Worm (Caenorhabditis elegans): ENCODE data around the gene C04A11.2.
A peak's percentile ranks its signal among the peaks of the same experiment; 100 is the strongest.

Gene C04A11.2

ce11 chrX:13700642-13701233 lies 32.1 kb upstream of the C04A11.2 start (continued):
- TF ChIP-seq ceh-45 (GFP tag; IDR thresholded peaks at IDR 0.05) (0 out of 2 replicates have a peak, but pooled peaks have one; percentile 34), rnt-1 (tag; optimal IDR thresholded peaks at IDR 0.05) (peak; percentile 97), lin-11 (tag; optimal IDR thresholded peaks at IDR 0.05) (peak; percentile 26), hlh-15 (tag; optimal IDR thresholded peaks at IDR 0.05) (no peak), sox-2 (GFP tag; IDR thresholded peaks at IDR 0.05) (peak; percentile 71), ceh-30 (tag; optimal IDR thresholded peaks at IDR 0.05) (peak; percentile 91), pha-2 (tag; optimal IDR thresholded peaks at IDR 0.05) (no peak), lim-6 (tag; optimal IDR thresholded peaks at IDR 0.05) (no peak), ets-4 (tag; optimal IDR thresholded peaks at IDR 0.05) (peak; percentile 71), ceh-19 (GFP tag; optimal IDR thresholded peaks at IDR 0.05) (peak; percentile 68), C08G9.2 (tag; optimal IDR thresholded peaks at IDR 0.05) (peak; percentile 84), mec-3 (tag; optimal IDR thresholded peaks at IDR 0.05; ENCODE audit: borderline replicate concordance) (no peak), K09A11.1 (tag; optimal IDR thresholded peaks at IDR 0.05; ENCODE audit: insufficient read depth) (peak; percentile 75), unc-55 (GFP tag; optimal IDR thresholded peaks at IDR 0.05) (peak; percentile 91), nhr-232 (tag; optimal IDR thresholded peaks at IDR 0.05) (no peak), fkh-6 (tag; optimal IDR thresholded peaks at IDR 0.05) (peak; percentile 29), K02D7.2 (tag; optimal IDR thresholded peaks at IDR 0.05) (no peak), T23F11.4 (GFP tag; optimal IDR thresholded peaks at IDR 0.05) (peak; percentile 24), ama-1 (optimal IDR thresholded peaks at IDR 0.05) (no peak), tbx-2 (tag; optimal IDR thresholded peaks at IDR 0.05) (peak; percentile 97), hlh-6 (tag; optimal IDR thresholded peaks at IDR 0.05) (peak; percentile 75), dve-1 (tag; optimal IDR thresholded peaks at IDR 0.05) (peak; percentile 97), ceh-14 (tag; optimal IDR thresholded peaks at IDR 0.05) (peak; percentile 87), ceh-34 (tag; optimal IDR thresholded peaks at IDR 0.05) (peak; percentile 98), unc-42 (tag; optimal IDR thresholded peaks at IDR 0.05) (peak; percentile 98), ceh-9 (tag; optimal IDR thresholded peaks at IDR 0.05) (no peak), zip-5 (tag; optimal IDR thresholded peaks at IDR 0.05) (no peak), ahr-1 (tag; optimal IDR thresholded peaks at IDR 0.05) (peak; percentile 53), gmeb-2 (tag; optimal IDR thresholded peaks at IDR 0.05) (peak; percentile 40), dmd-4 (tag; optimal IDR thresholded peaks at IDR 0.05; ENCODE audit: borderline replicate concordance) (peak; percentile 11), pros-1 (tag; optimal IDR thresholded peaks at IDR 0.05) (peak; percentile 96), unc-86 (tag; optimal IDR thresholded peaks at IDR 0.05) (peak; percentile 81), pax-1 (tag; optimal IDR thresholded peaks at IDR 0.05) (peak; percentile 95), C38D4.7 (GFP tag; optimal IDR thresholded peaks at IDR 0.05) (no peak), tbx-7 (tag; optimal IDR thresholded peaks at IDR 0.05) (peak; percentile 56), odd-2 (tag; optimal IDR thresholded peaks at IDR 0.05) (no peak), sox-4 (tag; optimal IDR thresholded peaks at IDR 0.05) (peak; percentile 50), nhr-11 (tag; optimal IDR thresholded peaks at IDR 0.05) (no peak), eyg-1 (tag; optimal IDR thresholded peaks at IDR 0.05) (peak; percentile 9), hlh-8 (tag; optimal IDR thresholded peaks at IDR 0.05) (peak; percentile 54), elt-4 (tag; optimal IDR thresholded peaks at IDR 0.05) (no peak), fkh-10 (GFP tag; optimal IDR thresholded peaks at IDR 0.05) (peak; percentile 86), pha-4 (tag; optimal IDR thresholded peaks at IDR 0.05) (no peak), che-1 (tag; optimal IDR thresholded peaks at IDR 0.05) (no peak), elt-2 (tag; optimal IDR thresholded peaks at IDR 0.05) (peak; percentile 54), ttx-3 (tag; optimal IDR thresholded peaks at IDR 0.05) (peak; percentile 69), sdc-2 (tag; optimal IDR thresholded peaks at IDR 0.05) (peak; percentile 100)
